Worm (Caenorhabditis elegans) whole organism, L2 larva: ENCODE data around the gene W01D2.1.

Experiments
- ama-1 ChIP-seq: fragments of 150-350 bp; optimal IDR thresholded peaks from 2 replicates; lab custom pipeline; 2018; ENCODE audit warnings: inconsistent platforms
- ceh-16 ChIP-seq: fragments of 150-350 bp; optimal IDR thresholded peaks from 2 replicates; lab custom pipeline; 2014; ENCODE audit warnings: missing biosample characterization, missing genetic modification characterization
- fos-1 ChIP-seq: fragments of 150-350 bp; optimal IDR thresholded peaks from 2 replicates; lab custom pipeline; 2014; ENCODE audit warnings: missing biosample characterization, missing genetic modification characterization
- lin-13 ChIP-seq: fragments of 150-350 bp; optimal IDR thresholded peaks from 2 replicates; lab custom pipeline; 2014; ENCODE audit warnings: missing biosample characterization, missing genetic modification reagents, missing genetic modification characterization
- nhr-10 ChIP-seq: sonication (generic microtip); optimal IDR thresholded peaks from 2 replicates; lab custom pipeline; 2017; ENCODE audit warnings: missing biosample characterization, missing genetic modification characterization
- nhr-11 ChIP-seq: fragments of 150-350 bp; optimal IDR thresholded peaks from 2 replicates; lab custom pipeline; 2014; ENCODE audit warnings: missing biosample characterization, missing genetic modification characterization
- sem-4 ChIP-seq: fragments of 150-350 bp; optimal IDR thresholded peaks from 2 replicates; lab custom pipeline; 2014; ENCODE audit warnings: missing biosample characterization, missing genetic modification reagents, missing genetic modification characterization
- unc-39 ChIP-seq: fragments of 150-350 bp; optimal IDR thresholded peaks from 2 replicates; lab custom pipeline; 2014; ENCODE audit warnings: missing biosample characterization, missing genetic modification characterization
- zag-1 ChIP-seq: fragments of 150-350 bp; optimal IDR thresholded peaks from 2 replicates; lab custom pipeline; 2014; ENCODE audit warnings: missing biosample characterization, missing genetic modification characterization

DNA sequence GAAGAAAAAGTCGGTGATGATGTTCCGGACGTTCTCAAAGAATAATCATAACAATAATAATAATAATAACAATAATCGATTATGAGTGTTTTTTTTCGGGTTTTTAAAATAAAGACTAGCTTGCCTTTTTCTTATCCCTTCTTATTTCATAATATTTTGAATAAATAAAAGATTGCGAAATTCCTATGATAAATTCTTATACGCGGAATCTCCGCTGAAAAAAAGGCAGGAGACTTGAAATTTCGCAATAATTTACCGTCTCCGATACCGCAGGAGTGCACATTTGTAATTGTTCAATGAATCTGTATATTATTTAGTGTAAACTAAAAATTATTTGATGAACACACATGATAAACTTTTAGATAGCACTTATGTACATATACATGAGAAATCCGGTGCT lies 22.8 kb upstream of the W01D2.1 start:
- no peak for TF ChIP-seq nhr-11
- no peak for TF ChIP-seq ama-1 (lab: Kevin White, UChicago)
- no peak for TF ChIP-seq zag-1 (tag; lab: Kevin White, UChicago)
- no peak for TF ChIP-seq lin-13 (GFP tag; lab: Kevin White, UChicago)
- TF ChIP-seq fos-1 (tag; lab: Kevin White, UChicago) = no peak
- no peak for TF ChIP-seq sem-4 (tag; lab: Kevin White, UChicago)
- TF ChIP-seq unc-39 (tag; lab: Kevin White, UChicago) = no peak
- TF ChIP-seq ceh-16 (tag; lab: Kevin White, UChicago) = no peak
- TF ChIP-seq nhr-10 (tag; lab: Kevin White, UChicago) = no peak
